Fruit fly (Drosophila melanogaster) whole organism, embryonic: Measurements from ENCODE around the gene Osi20.
A peak's percentile ranks its signal among the peaks of the same experiment; 100 is the strongest.

ENCODE experiments used
- Antp ChIP-seq: fragments of 200-800 bp; sonication (Bioruptor generic); optimal IDR thresholded peaks from 3 replicates; lab custom pipeline; 2016; ENCODE audit warnings: missing biosample characterization, missing genetic modification characterization
- CG14441 ChIP-seq: fragments of 200-800 bp; sonication (Bioruptor generic); IDR thresholded peaks from 2 replicates; pipeline ENCODE4 v1.3.6; 2022; ENCODE audit warnings: missing biosample characterization, missing genetic modification characterization
- CG14860 ChIP-seq: fragments of 200-800 bp; sonication (Bioruptor generic); IDR thresholded peaks from 3 replicates; pipeline ENCODE4 v1.3.6; 2022; ENCODE audit warnings: missing biosample characterization, missing genetic modification characterization; ENCODE audit not compliant: partially characterized antibody
- CG1529 ChIP-seq: fragments of 200-800 bp; sonication (Bioruptor generic); optimal IDR thresholded peaks from 3 replicates; lab custom pipeline; 2018; ENCODE audit warnings: missing biosample characterization, missing genetic modification characterization
- CG17829 ChIP-seq: fragments of 200-800 bp; optimal IDR thresholded peaks from 2 replicates; lab custom pipeline; 2019; ENCODE audit warnings: missing biosample characterization, mild to moderate bottlenecking, missing genetic modification characterization, moderate library complexity
- CG18599 ChIP-seq: fragments of 200-800 bp; sonication (Bioruptor generic); optimal IDR thresholded peaks from 3 replicates; lab custom pipeline; 2017; ENCODE audit warnings: missing biosample characterization, missing genetic modification characterization, mild to moderate bottlenecking, moderate library complexity, missing genetic modification reagents
- CG2129 ChIP-seq: fragments of 200-800 bp; sonication (Bioruptor generic); IDR thresholded peaks from 2 replicates; pipeline ENCODE4 v1.3.6; 2022; ENCODE audit warnings: missing biosample characterization, missing genetic modification characterization; ENCODE audit not compliant: partially characterized antibody
- CG2712 ChIP-seq: fragments of 200-800 bp; optimal IDR thresholded peaks from 3 replicates; lab custom pipeline; 2019; ENCODE audit warnings: missing biosample characterization, mild to moderate bottlenecking, missing genetic modification characterization, moderate library complexity
- CG3065 ChIP-seq: fragments of 200-800 bp; sonication (Bioruptor generic); optimal IDR thresholded peaks from 2 replicates; lab custom pipeline; 2016; ENCODE audit warnings: missing biosample characterization, missing genetic modification characterization
- CG32532 ChIP-seq: fragments of 200-800 bp; sonication (Bioruptor generic); IDR thresholded peaks from 2 replicates; pipeline ENCODE4 v1.3.6; 2022; ENCODE audit warnings: missing biosample characterization, missing genetic modification characterization
- CG3995 ChIP-seq: fragments of 200-800 bp; sonication (Bioruptor generic); optimal IDR thresholded peaks from 3 replicates; lab custom pipeline; 2016; ENCODE audit warnings: missing biosample characterization, missing genetic modification characterization
- CG4404 ChIP-seq: fragments of 200-800 bp; sonication (Bioruptor generic); IDR thresholded peaks from 2 replicates; pipeline ENCODE4 v1.3.6; 2022; ENCODE audit warnings: missing biosample characterization, missing genetic modification characterization
- CG6791 ChIP-seq: fragments of 200-800 bp; sonication (Bioruptor generic); IDR thresholded peaks from 3 replicates; pipeline ENCODE4 v1.3.6; 2022; ENCODE audit warnings: missing biosample characterization, missing genetic modification characterization; ENCODE audit not compliant: partially characterized antibody
- CG7987 ChIP-seq: fragments of 200-800 bp; sonication (Bioruptor generic); optimal IDR thresholded peaks from 2 replicates; lab custom pipeline; 2018; ENCODE audit warnings: missing biosample characterization, mild to moderate bottlenecking, missing genetic modification characterization, moderate library complexity
- CG9437 ChIP-seq: fragments of 200-800 bp; sonication (Bioruptor generic); optimal IDR thresholded peaks from 2 replicates; lab custom pipeline; 2018; ENCODE audit warnings: missing biosample characterization, mild to moderate bottlenecking, missing genetic modification characterization
- CG9727 ChIP-seq: fragments of 200-800 bp; sonication (Bioruptor generic); optimal IDR thresholded peaks from 3 replicates; lab custom pipeline; 2017; ENCODE audit warnings: missing biosample characterization, mild to moderate bottlenecking, missing genetic modification characterization
- CrebB ChIP-seq: fragments of 200-800 bp; sonication (Bioruptor generic); optimal IDR thresholded peaks from 3 replicates; lab custom pipeline; 2018; ENCODE audit warnings: missing biosample characterization, mild to moderate bottlenecking, missing genetic modification characterization
- D ChIP-seq, 2 experiments: fragments of 200-800 bp in 1 of 2; fragments of >200 bp in 1 of 2; sonication (Bioruptor generic) in 1 of 2; optimal IDR thresholded peaks; 2 replicates in 1 of 2; 3 replicates in 1 of 2; lab custom pipeline; 2017; ENCODE audit warnings: mild to moderate bottlenecking in 1 of 2, missing biosample characterization in 1 of 2, missing genetic modification characterization in 1 of 2, missing genetic modification reagents in 1 of 2
- Deaf1 ChIP-seq: fragments of 200-800 bp; optimal IDR thresholded peaks from 3 replicates; lab custom pipeline; 2019; ENCODE audit warnings: missing biosample characterization, mild to moderate bottlenecking, missing genetic modification characterization, moderate library complexity
- Doc2 ChIP-seq: fragments of 200-800 bp; sonication (Bioruptor generic); IDR thresholded peaks from 2 replicates; pipeline ENCODE4 v1.3.6; 2022; ENCODE audit warnings: missing biosample characterization, missing genetic modification characterization
- Ets65A ChIP-seq: fragments of 200-800 bp; sonication (Bioruptor generic); peaks from one replicate; lab custom pipeline; 2016; ENCODE audit warnings: missing biosample characterization, missing genetic modification characterization
- GATAe ChIP-seq: fragments of 200-800 bp; sonication (Bioruptor generic); conservative IDR thresholded peaks from 2 replicates; pipeline ENCODE4 v1.3.6; 2022; ENCODE audit warnings: missing biosample characterization, missing genetic modification characterization
- HmgD ChIP-seq: fragments of 200-800 bp; sonication (Bioruptor generic); optimal IDR thresholded peaks from 3 replicates; lab custom pipeline; 2016; ENCODE audit warnings: missing biosample characterization, missing genetic modification characterization
- HmgZ ChIP-seq: fragments of 200-800 bp; sonication (Bioruptor generic); optimal IDR thresholded peaks from 2 replicates; lab custom pipeline; 2018; ENCODE audit warnings: missing biosample characterization, mild to moderate bottlenecking, missing genetic modification characterization
- Jarid2 ChIP-seq: fragments of 200-800 bp; sonication (Bioruptor generic); optimal IDR thresholded peaks from 3 replicates; lab custom pipeline; 2017; ENCODE audit warnings: mild to moderate bottlenecking, missing biosample characterization, missing genetic modification reagents, missing genetic modification characterization
- MESR4 ChIP-seq: fragments of 200-800 bp; sonication (Bioruptor generic); optimal IDR thresholded peaks from 2 replicates; lab custom pipeline; 2018; ENCODE audit warnings: missing biosample characterization, mild to moderate bottlenecking, missing genetic modification characterization, moderate library complexity
- Mad ChIP-seq: fragments of 200-800 bp; sonication (Bioruptor generic); optimal IDR thresholded peaks from 2 replicates; lab custom pipeline; 2016; ENCODE audit warnings: missing biosample characterization, missing genetic modification characterization
- Sin3A ChIP-seq: fragments of >200 bp; optimal IDR thresholded peaks from 2 replicates; lab custom pipeline; 2018
- Six4 ChIP-seq: fragments of 200-800 bp; sonication (Bioruptor generic); optimal IDR thresholded peaks from 2 replicates; lab custom pipeline; 2016; ENCODE audit warnings: missing biosample characterization, missing genetic modification characterization
- Trl ChIP-seq, 3 experiments: fragments of >200 bp in 2 of 3; fragments of 200-800 bp in 1 of 3; sonication (Bioruptor generic) in 1 of 3; optimal IDR thresholded peaks; 2 replicates in 1 of 3; 3 replicates in 2 of 3; lab custom pipeline; 2016 to 2017; ENCODE audit warnings: missing biosample characterization in 1 of 3, missing genetic modification characterization in 1 of 3
- Usf ChIP-seq: fragments of 200-800 bp; sonication (Bioruptor generic); optimal IDR thresholded peaks from 2 replicates; lab custom pipeline; 2017; ENCODE audit warnings: missing genotype, missing biosample characterization, missing genetic modification characterization
- ap ChIP-seq: fragments of 200-800 bp; sonication (Bioruptor generic); IDR thresholded peaks from 2 replicates; pipeline ENCODE4 v1.3.6; 2022; ENCODE audit warnings: missing biosample characterization, missing genetic modification characterization
- az2 ChIP-seq: fragments of 200-800 bp; sonication (Bioruptor generic); optimal IDR thresholded peaks from 3 replicates; lab custom pipeline; 2016; ENCODE audit warnings: missing biosample characterization, missing genetic modification characterization
- bsh ChIP-seq, 2 experiments: fragments of 200-800 bp; sonication (Bioruptor generic); optimal IDR thresholded peaks; 2 replicates each; lab custom pipeline; 2017 to 2018; ENCODE audit warnings: mild to moderate bottlenecking in 2 of 2, missing biosample characterization in 2 of 2, missing genetic modification characterization in 2 of 2, moderate library complexity in 1 of 2
- caup ChIP-seq: fragments of 200-800 bp; sonication (Bioruptor generic); optimal IDR thresholded peaks from 3 replicates; lab custom pipeline; 2017; ENCODE audit warnings: missing biosample characterization, mild to moderate bottlenecking, missing genetic modification characterization, moderate library complexity; ENCODE audit not compliant: severe bottlenecking
- chif ChIP-seq, 2 experiments: fragments of 200-800 bp; sonication (Bioruptor generic); optimal IDR thresholded peaks; 3 replicates each; lab custom pipeline; 2016; ENCODE audit warnings: missing biosample characterization in 2 of 2, missing genetic modification characterization in 2 of 2
- dimm ChIP-seq: fragments of 200-800 bp; sonication (Bioruptor generic); IDR thresholded peaks from 2 replicates; pipeline ENCODE4 v1.3.6; 2022; ENCODE audit warnings: missing biosample characterization, missing genetic modification characterization
- dysf ChIP-seq: fragments of 200-800 bp; sonication (Bioruptor generic); IDR thresholded peaks from 3 replicates; pipeline ENCODE4 v1.3.6; 2022; ENCODE audit warnings: missing biosample characterization, missing genetic modification characterization
- kni ChIP-seq: fragments of 200-800 bp; sonication (Bioruptor generic); optimal IDR thresholded peaks from 3 replicates; lab custom pipeline; 2017; ENCODE audit warnings: mild to moderate bottlenecking, missing biosample characterization, missing genetic modification reagents, missing genetic modification characterization
- nerfin-1 ChIP-seq: fragments of 200-800 bp; sonication (Bioruptor generic); optimal IDR thresholded peaks from 3 replicates; lab custom pipeline; 2019; ENCODE audit warnings: missing biosample characterization, mild to moderate bottlenecking, missing genetic modification characterization, moderate library complexity
- pita ChIP-seq: fragments of 200-800 bp; sonication (Bioruptor generic); optimal IDR thresholded peaks from 2 replicates; lab custom pipeline; 2017; ENCODE audit warnings: missing biosample characterization, mild to moderate bottlenecking, missing genetic modification characterization
- ranshi ChIP-seq: fragments of 200-800 bp; sonication (Bioruptor generic); IDR thresholded peaks from 2 replicates; pipeline ENCODE4 v1.3.6; 2022; ENCODE audit warnings: missing biosample characterization, missing genetic modification characterization
- shn ChIP-seq: fragments of 200-800 bp; sonication (Bioruptor generic); optimal IDR thresholded peaks from 3 replicates; lab custom pipeline; 2016; ENCODE audit warnings: missing biosample characterization, missing genetic modification characterization
- sna ChIP-seq: fragments of 200-800 bp; sonication (Bioruptor generic); IDR thresholded peaks from 2 replicates; pipeline ENCODE4 v1.3.6; 2022; ENCODE audit warnings: missing biosample characterization, missing genetic modification characterization; ENCODE audit not compliant: partially characterized antibody
- sqz ChIP-seq: fragments of 200-800 bp; sonication (Bioruptor generic); optimal IDR thresholded peaks from 3 replicates; lab custom pipeline; 2018; ENCODE audit warnings: missing biosample characterization, mild to moderate bottlenecking, missing genetic modification characterization
- tll ChIP-seq, 2 experiments: fragments of 200-800 bp in 1 of 2; fragments of >200 bp in 1 of 2; sonication (Bioruptor generic) in 1 of 2; optimal IDR thresholded peaks; 2 replicates each; lab custom pipeline; 2017 to 2019; ENCODE audit warnings: missing biosample characterization in 2 of 2, missing genetic modification characterization in 2 of 2, mild to moderate bottlenecking in 1 of 2, moderate library complexity in 1 of 2
- unc-4 ChIP-seq: fragments of 200-800 bp; sonication (Bioruptor generic); IDR thresholded peaks from 2 replicates; pipeline ENCODE4 v1.3.6; 2022; ENCODE audit warnings: missing biosample characterization, missing genetic modification characterization; ENCODE audit not compliant: partially characterized antibody
- z ChIP-seq: fragments of 200-800 bp; sonication (Bioruptor generic); IDR thresholded peaks from 3 replicates; pipeline ENCODE4 v1.3.6; 2022; ENCODE audit warnings: missing biosample characterization, missing genetic modification characterization

Gene Osi20

dm6 chr3R:6368550-6369238 is 28.8 kb downstream of the Osi20 start, which contains the start of gene CG10286 (continued):
- TF ChIP-seq CG18599 (GFP tag; lab: Kevin White, UChicago) (peak; percentile 36), shn (GFP tag; lab: Kevin White, UChicago) (no peak), CG7987 (GFP tag; lab: Kevin White, UChicago) (peak; percentile 54), ap (no peak; the same call in 1 of the 2 replicates), Mad (GFP tag; lab: Kevin White, UChicago) (no peak), sqz (GFP tag; lab: Kevin White, UChicago) (no peak), GATAe (GFP tag; lab: Robert Waterston, UW) (no peak), nerfin-1 (peak; percentile 76), CG14860 (GFP tag; lab: Robert Waterston, UW) (0 out of 3 replicates have a peak, but pooled peaks have one; percentile 54), CG4404 (GFP tag; lab: Robert Waterston, UW) (no peak), Sin3A (lab: Kevin White, UChicago) (peak; percentile 27), tll (GFP tag; optimal IDR thresholded peaks at IDR 0.05; lab: Kevin White, UChicago) (no peak), Six4 (GFP tag; lab: Kevin White, UChicago) (peak; percentile 7), CG9437 (GFP tag; lab: Kevin White, UChicago) (peak; percentile 39), CG1529 (GFP tag; lab: Kevin White, UChicago) (no peak), CG3995 (GFP tag; lab: Kevin White, UChicago) (peak; percentile 98), CG9727 (GFP tag; lab: Kevin White, UChicago) (peak; percentile 48), D (optimal IDR thresholded peaks at IDR 0.05; lab: Kevin White, UChicago) (no peak), D (GFP tag; optimal IDR thresholded peaks at IDR 0.05; lab: Kevin White, UChicago) (peak; percentile 32), CG2712 (tag; lab: Kevin White, UChicago) (peak; percentile 67), CG17829 (tag; lab: Kevin White, UChicago) (peak; percentile 69), ranshi (GFP tag; lab: Robert Waterston, UW) (no peak), dysf (GFP tag; lab: Robert Waterston, UW) (peak; percentile 20; the same call in 2 of the 3 replicates), HmgZ (tag; lab: Kevin White, UChicago) (peak; percentile 51), Antp (GFP tag; lab: Kevin White, UChicago) (peak; percentile 2), Jarid2 (peak; percentile 23), Trl (optimal IDR thresholded peaks at IDR 0.05; lab: Kevin White, UChicago) (no peak), Trl (GFP tag; optimal IDR thresholded peaks at IDR 0.05; lab: Kevin White, UChicago) (no peak), az2 (GFP tag; lab: Kevin White, UChicago) (no peak), CG6791 (GFP tag; lab: Robert Waterston, UW) (peak; percentile 79), Doc2 (GFP tag; lab: Robert Waterston, UW) (no peak), dimm (GFP tag; lab: Robert Waterston, UW) (no peak), CG3065 (GFP tag; lab: Kevin White, UChicago) (no peak), MESR4 (GFP tag; lab: Kevin White, UChicago) (peak; percentile 60), CG2129 (GFP tag; lab: Robert Waterston, UW) (0 out of 2 replicates have a peak, but pooled peaks have one; percentile 16), CG14441 (GFP tag; lab: Robert Waterston, UW) (peak; percentile 51), HmgD (peak; percentile 34), CG32532 (GFP tag; lab: Robert Waterston, UW) (peak; percentile 36), Usf (no peak), chif (GFP tag; optimal IDR thresholded peaks at IDR 0.05; lab: Kevin White, UChicago) (peak in 1 of 2 experiments; percentile 11), pita (GFP tag; lab: Kevin White, UChicago) (no peak), kni (GFP tag; lab: Kevin White, UChicago) (no peak), z (GFP tag; lab: Robert Waterston, UW) (no peak), CrebB (tag; lab: Kevin White, UChicago) (no peak), bsh (GFP tag; optimal IDR thresholded peaks at IDR 0.05; lab: Kevin White, UChicago) (peak in 1 of 2 experiments; percentile 24), caup (GFP tag; lab: Kevin White, UChicago) (no peak), Ets65A (no peak), unc-4 (GFP tag; lab: Robert Waterston, UW) (peak; percentile 68), Deaf1 (tag; lab: Kevin White, UChicago) (no peak), sna (no peak; the same call in none of the 2 replicates)
